Fruit fly (Drosophila melanogaster): Measurements from ENCODE around the gene CG11601.

dm6 chr2L:306188-306927 lies 23.3 kb upstream of the CG11601 start:
- TF ChIP-seq ttk (optimal IDR thresholded peaks at IDR 0.05), result no peak
- no peak for TF ChIP-seq Sin3A (optimal IDR thresholded peaks at IDR 0.05)
- no peak for TF ChIP-seq psq (optimal IDR thresholded peaks at IDR 0.05)
- TF ChIP-seq Myc (optimal IDR thresholded peaks at IDR 0.05), result no peak
- no peak for TF ChIP-seq h (optimal IDR thresholded peaks at IDR 0.05)

Measured in Kc167 (cell line).